Fruit fly (Drosophila melanogaster): ENCODE measurements around the gene ase.
A peak's percentile ranks its signal among the peaks of the same experiment; 100 is the strongest.

Gene ase

DNA sequence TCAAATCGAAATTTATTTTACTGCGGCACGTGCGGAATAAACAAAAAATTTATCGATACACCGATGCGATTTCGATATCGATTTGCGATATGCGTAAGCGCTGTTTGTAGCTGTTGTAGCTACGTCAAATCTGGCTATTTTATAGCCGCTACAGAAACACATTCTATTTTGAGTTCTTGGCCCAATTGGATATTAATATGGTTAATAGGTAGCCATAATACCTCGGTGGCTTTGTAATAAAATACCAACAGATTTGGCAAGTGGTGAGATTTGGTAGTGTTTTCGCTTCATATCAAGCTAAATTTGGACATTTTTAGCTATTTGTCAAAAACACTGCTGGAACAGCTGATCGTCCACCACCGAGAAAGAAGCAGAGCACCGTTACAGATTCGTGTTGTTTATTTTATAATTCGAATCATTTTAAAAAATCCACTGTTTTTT, 27.0 kb downstream of the ase start, which contains the start of the genes CG18273 and CG3156 (continued):
- TF ChIP-seq CG4707 (GFP tag; optimal IDR thresholded peaks at IDR 0.05) (no peak), Stat92E (GFP tag; optimal IDR thresholded peaks at IDR 0.05) (peak in 1 of 3 experiments; percentile 11), CG17612 (GFP tag; IDR thresholded peaks at IDR 0.05) (no peak), CG30020 (tag; optimal IDR thresholded peaks at IDR 0.05) (peak; percentile 75), twi (tag; optimal IDR thresholded peaks at IDR 0.05) (no peak), CG6689 (GFP tag; IDR thresholded peaks at IDR 0.05) (0 out of 2 replicates have a peak, but pooled peaks have one; percentile 7), pfk (GFP tag; optimal IDR thresholded peaks at IDR 0.05) (no peak), ems (GFP tag; optimal IDR thresholded peaks at IDR 0.05) (no peak), CG10543 (GFP tag; optimal IDR thresholded peaks at IDR 0.05) (no peak), cad (GFP tag; optimal IDR thresholded peaks at IDR 0.05) (no peak), CG9437 (GFP tag; optimal IDR thresholded peaks at IDR 0.05) (peak; percentile 87), CG8765 (GFP tag; IDR thresholded peaks at IDR 0.05) (no peak), crol (GFP tag; IDR thresholded peaks at IDR 0.05) (no peak), Aef1 (GFP tag; IDR thresholded peaks at IDR 0.05) (no peak), Lpt (GFP tag; optimal IDR thresholded peaks at IDR 0.05) (no peak), klu (GFP tag; IDR thresholded peaks at IDR 0.05) (no peak), Max (GFP tag; optimal IDR thresholded peaks at IDR 0.05) (peak; percentile 52), CG6254 (GFP tag; optimal IDR thresholded peaks at IDR 0.05) (no peak), Dad (GFP tag; optimal IDR thresholded peaks at IDR 0.05) (no peak), NFAT (GFP tag; IDR thresholded peaks at IDR 0.05) (no peak), CG13296 (GFP tag; optimal IDR thresholded peaks at IDR 0.05) (no peak), oc (tag; optimal IDR thresholded peaks at IDR 0.05) (no peak), Pdp1 (GFP tag; optimal IDR thresholded peaks at IDR 0.05) (peak in 1 of 2 experiments; percentile 41), bsh (GFP tag; optimal IDR thresholded peaks at IDR 0.05) (no peak), CG12391 (tag; optimal IDR thresholded peaks at IDR 0.05) (peak; percentile 35), prd (optimal IDR thresholded peaks at IDR 0.05) (no peak), prd (GFP tag; IDR thresholded peaks at IDR 0.05) (no peak), Sry-δ (GFP tag; optimal IDR thresholded peaks at IDR 0.05) (peak; percentile 75), Dref (GFP tag; IDR thresholded peaks at IDR 0.05) (peak; percentile 74), CG6813 (GFP tag; optimal IDR thresholded peaks at IDR 0.05) (no peak), CG13624 (GFP tag; optimal IDR thresholded peaks at IDR 0.05) (peak; percentile 43), da (GFP tag; optimal IDR thresholded peaks at IDR 0.05) (no peak), CG12071 (GFP tag; optimal IDR thresholded peaks at IDR 0.05) (no peak), otp (GFP tag; IDR thresholded peaks at IDR 0.05) (no peak), Dip3 (GFP tag; optimal IDR thresholded peaks at IDR 0.05) (no peak), crc (GFP tag; optimal IDR thresholded peaks at IDR 0.05) (no peak), trh (GFP tag; optimal IDR thresholded peaks at IDR 0.05) (no peak), ase (GFP tag; IDR thresholded peaks at IDR 0.05) (no peak), Fer2 (tag; optimal IDR thresholded peaks at IDR 0.05) (peak; percentile 6), CG5245 (GFP tag; optimal IDR thresholded peaks at IDR 0.05) (no peak), insv (GFP tag; optimal IDR thresholded peaks at IDR 0.05) (peak in 1 of 2 experiments; percentile 92), nmo (GFP tag; optimal IDR thresholded peaks at IDR 0.05) (peak; percentile 65), CG31441 (GFP tag; IDR thresholded peaks at IDR 0.05) (no peak), pum (GFP tag; optimal IDR thresholded peaks at IDR 0.05) (no peak), bbx (GFP tag; IDR thresholded peaks at IDR 0.05; ENCODE audit: partially characterized antibody) (no peak), Atf-2 (GFP tag; optimal IDR thresholded peaks at IDR 0.05) (no peak), unpg (GFP tag; optimal IDR thresholded peaks at IDR 0.05) (no peak), CG13123 (GFP tag; optimal IDR thresholded peaks at IDR 0.05) (no peak), yki (optimal IDR thresholded peaks at IDR 0.05) (no peak), CG17385 (GFP tag; optimal IDR thresholded peaks at IDR 0.05) (peak; percentile 94), CG3995 (GFP tag; optimal IDR thresholded peaks at IDR 0.05) (peak; percentile 17), CG34376 (GFP tag; optimal IDR thresholded peaks at IDR 0.05) (no peak)

All from whole organism, embryonic.